Fruit fly (Drosophila melanogaster) whole organism, wandering third instar larva: Measurements from ENCODE around the gene Srp54k.

Experiments used
- Abd-B ChIP-seq: fragments of >200 bp; optimal IDR thresholded peaks from 2 replicates; lab custom pipeline; 2017; ENCODE audit warnings: missing biosample characterization, missing genetic modification characterization
- CG32264 ChIP-seq: fragments of 200-800 bp; sonication (Bioruptor generic); optimal IDR thresholded peaks from 2 replicates; lab custom pipeline; 2016; ENCODE audit warnings: missing biosample characterization, missing genetic modification characterization
- CG9705 ChIP-seq: fragments of 200-800 bp; sonication (Bioruptor generic); optimal IDR thresholded peaks from 2 replicates; lab custom pipeline; 2018; ENCODE audit warnings: missing biosample characterization, mild to moderate bottlenecking, missing genetic modification characterization
- CrebA ChIP-seq: fragments of 200-800 bp; sonication (Bioruptor generic); optimal IDR thresholded peaks from 2 replicates; lab custom pipeline; 2016; ENCODE audit warnings: missing biosample characterization, mild to moderate bottlenecking, missing genetic modification characterization, borderline replicate concordance
- Dfd ChIP-seq: fragments of >200 bp; optimal IDR thresholded peaks from 2 replicates; lab custom pipeline; 2017; ENCODE audit warnings: missing biosample characterization, missing genetic modification characterization
- Dif ChIP-seq: fragments of 200-275, 200-300 bp; sonication (Bioruptor generic); optimal IDR thresholded peaks from 2 replicates; lab custom pipeline; 2018; ENCODE audit warnings: missing biosample characterization, missing genetic modification characterization; ENCODE audit not compliant: partially characterized antibody
- GATAd ChIP-seq: sonication (Bioruptor generic); optimal IDR thresholded peaks from 2 replicates; lab custom pipeline; 2016; ENCODE audit warnings: missing biosample characterization, missing genetic modification characterization
- HLH106 ChIP-seq: fragments of 200-800 bp; optimal IDR thresholded peaks from 3 replicates; lab custom pipeline; 2019; ENCODE audit warnings: missing biosample characterization, mild to moderate bottlenecking, missing genetic modification characterization, moderate library complexity
- Hnf4 ChIP-seq: fragments of 200-800 bp; sonication (Bioruptor generic); optimal IDR thresholded peaks from 2 replicates; lab custom pipeline; 2016; ENCODE audit warnings: missing biosample characterization, mild to moderate bottlenecking, missing genetic modification characterization
- Hr78 ChIP-seq: fragments of >200 bp; optimal IDR thresholded peaks from 2 replicates; lab custom pipeline; 2017; ENCODE audit warnings: missing biosample characterization, missing genetic modification characterization
- Hr83 ChIP-seq: fragments of 200-300 bp; sonication (Bioruptor generic); optimal IDR thresholded peaks from 2 replicates; lab custom pipeline; 2016; ENCODE audit warnings: missing biosample characterization, mild to moderate bottlenecking, missing genetic modification characterization, moderate library complexity; ENCODE audit not compliant: poor library complexity, severe bottlenecking
- Jra ChIP-seq: sonication (Bioruptor generic); optimal IDR thresholded peaks from 2 replicates; lab custom pipeline; 2016; ENCODE audit warnings: missing biosample characterization, missing genetic modification characterization
- Mio ChIP-seq: sonication (Bioruptor generic); optimal IDR thresholded peaks from 2 replicates; lab custom pipeline; 2016; ENCODE audit warnings: missing biosample characterization, missing genetic modification characterization
- Myc ChIP-seq: fragments of >200 bp; optimal IDR thresholded peaks from 2 replicates; lab custom pipeline; 2017
- N ChIP-seq: fragments of >200 bp; optimal IDR thresholded peaks from 2 replicates; lab custom pipeline; 2018; ENCODE audit warnings: missing biosample characterization, missing external identifiers, missing genetic modification characterization
- OdsH ChIP-seq: fragments of 200-800 bp; sonication (Bioruptor generic); optimal IDR thresholded peaks from 2 replicates; lab custom pipeline; 2016; ENCODE audit warnings: missing biosample characterization, mild to moderate bottlenecking, missing genetic modification characterization
- Rel ChIP-seq, 2 experiments: fragments of 200-800 bp; sonication (Bioruptor generic) in 1 of 2; optimal IDR thresholded peaks; 2 replicates in 1 of 2; 3 replicates in 1 of 2; lab custom pipeline; 2016 to 2019; ENCODE audit warnings: mild to moderate bottlenecking in 2 of 2, missing biosample characterization in 2 of 2, missing genetic modification characterization in 2 of 2, moderate library complexity in 1 of 2
- Sp1 ChIP-seq: fragments of 200-800 bp; sonication (Bioruptor generic); optimal IDR thresholded peaks from 3 replicates; lab custom pipeline; 2019; ENCODE audit warnings: missing biosample characterization, mild to moderate bottlenecking, missing genetic modification characterization, moderate library complexity
- Vsx2 ChIP-seq: fragments of 200-300, 225-300 bp; sonication (Bioruptor generic); optimal IDR thresholded peaks from 2 replicates; lab custom pipeline; 2018; ENCODE audit warnings: missing biosample characterization, missing genetic modification characterization; ENCODE audit not compliant: partially characterized antibody
- br ChIP-seq: fragments of 200-800 bp; sonication (Bioruptor generic); optimal IDR thresholded peaks from 2 replicates; lab custom pipeline; 2016; ENCODE audit warnings: missing biosample characterization, missing genetic modification characterization
- brk ChIP-seq: fragments of 200-800 bp; sonication (Bioruptor generic); optimal IDR thresholded peaks from 2 replicates; lab custom pipeline; 2016; ENCODE audit warnings: missing biosample characterization, mild to moderate bottlenecking, missing genetic modification characterization
- dl ChIP-seq, 2 experiments: fragments of 175-275, 200-275 bp in 1 of 2; fragments of 200-275 bp in 1 of 2; sonication (Bioruptor generic); optimal IDR thresholded peaks; lab custom pipeline; 2018; ENCODE audit warnings: mild to moderate bottlenecking in 2 of 2, missing biosample characterization in 2 of 2, missing genetic modification characterization in 2 of 2, moderate library complexity in 2 of 2; ENCODE audit not compliant: partially characterized antibody in 2 of 2, insufficient read depth in 1 of 2
- dmrt93B ChIP-seq: fragments of 200-800 bp; sonication (Bioruptor generic); optimal IDR thresholded peaks from 2 replicates; lab custom pipeline; 2018; ENCODE audit warnings: missing biosample characterization, mild to moderate bottlenecking, missing genetic modification characterization
- dsf ChIP-seq: sonication (Bioruptor generic); optimal IDR thresholded peaks from 2 replicates; lab custom pipeline; 2016; ENCODE audit warnings: missing biosample characterization, missing genetic modification characterization, borderline replicate concordance
- ey ChIP-seq: fragments of 200-800 bp; sonication (Bioruptor generic); optimal IDR thresholded peaks from 2 replicates; lab custom pipeline; 2016; ENCODE audit warnings: missing biosample characterization, missing genetic modification characterization
- foxo ChIP-seq, 2 experiments: fragments of 200-800 bp; sonication (Bioruptor generic); optimal IDR thresholded peaks; 2 replicates in 1 of 2; 3 replicates in 1 of 2; lab custom pipeline; 2016 to 2017; ENCODE audit warnings: missing biosample characterization in 2 of 2, missing genetic modification characterization in 2 of 2
- fru ChIP-seq: fragments of 200-800 bp; sonication (Bioruptor generic); optimal IDR thresholded peaks from 3 replicates; lab custom pipeline; 2016; ENCODE audit warnings: missing biosample characterization, mild to moderate bottlenecking, missing genetic modification characterization
- h ChIP-seq: fragments of 200-800 bp; sonication (Bioruptor generic); optimal IDR thresholded peaks from 3 replicates; lab custom pipeline; 2016; ENCODE audit warnings: missing biosample characterization, mild to moderate bottlenecking, missing genetic modification characterization
- jim ChIP-seq: fragments of 175-275, 200-325 bp; sonication (Bioruptor generic); optimal IDR thresholded peaks from 2 replicates; lab custom pipeline; 2016; ENCODE audit warnings: missing biosample characterization, mild to moderate bottlenecking, missing genetic modification characterization
- lola ChIP-seq: fragments of >200 bp; optimal IDR thresholded peaks from 2 replicates; lab custom pipeline; 2017; ENCODE audit warnings: missing biosample characterization, missing genetic modification characterization
- pan ChIP-seq: fragments of >200 bp; optimal IDR thresholded peaks from 2 replicates; lab custom pipeline; 2017
- psq ChIP-seq: fragments of 200-800 bp; sonication (Bioruptor generic); optimal IDR thresholded peaks from 3 replicates; lab custom pipeline; 2017; ENCODE audit warnings: missing biosample characterization, mild to moderate bottlenecking, missing genetic modification characterization, moderate library complexity
- rgr ChIP-seq: fragments of 200-800 bp; sonication (Bioruptor generic); optimal IDR thresholded peaks from 3 replicates; lab custom pipeline; 2016; ENCODE audit warnings: missing biosample characterization, mild to moderate bottlenecking, missing genetic modification characterization
- sage ChIP-seq: fragments of 200-800 bp; sonication (Bioruptor generic); optimal IDR thresholded peaks from 2 replicates; lab custom pipeline; 2016; ENCODE audit warnings: missing biosample characterization, mild to moderate bottlenecking, missing genetic modification characterization
- sv ChIP-seq: fragments of 200-800 bp; sonication (Bioruptor generic); optimal IDR thresholded peaks from 3 replicates; lab custom pipeline; 2016; ENCODE audit warnings: missing biosample characterization, missing genetic modification characterization
- tai ChIP-seq: sonication (Bioruptor generic); optimal IDR thresholded peaks from 2 replicates; lab custom pipeline; 2016; ENCODE audit warnings: missing biosample characterization, missing genetic modification characterization
- usp ChIP-seq: fragments of >200 bp; optimal IDR thresholded peaks from 2 replicates; lab custom pipeline; 2017; ENCODE audit warnings: missing biosample characterization, missing genetic modification characterization
- woc ChIP-seq: sonication (Bioruptor generic); optimal IDR thresholded peaks from 2 replicates; lab custom pipeline; 2016; ENCODE audit warnings: missing biosample characterization, mild to moderate bottlenecking, missing genetic modification characterization

Gene Srp54k

DNA sequence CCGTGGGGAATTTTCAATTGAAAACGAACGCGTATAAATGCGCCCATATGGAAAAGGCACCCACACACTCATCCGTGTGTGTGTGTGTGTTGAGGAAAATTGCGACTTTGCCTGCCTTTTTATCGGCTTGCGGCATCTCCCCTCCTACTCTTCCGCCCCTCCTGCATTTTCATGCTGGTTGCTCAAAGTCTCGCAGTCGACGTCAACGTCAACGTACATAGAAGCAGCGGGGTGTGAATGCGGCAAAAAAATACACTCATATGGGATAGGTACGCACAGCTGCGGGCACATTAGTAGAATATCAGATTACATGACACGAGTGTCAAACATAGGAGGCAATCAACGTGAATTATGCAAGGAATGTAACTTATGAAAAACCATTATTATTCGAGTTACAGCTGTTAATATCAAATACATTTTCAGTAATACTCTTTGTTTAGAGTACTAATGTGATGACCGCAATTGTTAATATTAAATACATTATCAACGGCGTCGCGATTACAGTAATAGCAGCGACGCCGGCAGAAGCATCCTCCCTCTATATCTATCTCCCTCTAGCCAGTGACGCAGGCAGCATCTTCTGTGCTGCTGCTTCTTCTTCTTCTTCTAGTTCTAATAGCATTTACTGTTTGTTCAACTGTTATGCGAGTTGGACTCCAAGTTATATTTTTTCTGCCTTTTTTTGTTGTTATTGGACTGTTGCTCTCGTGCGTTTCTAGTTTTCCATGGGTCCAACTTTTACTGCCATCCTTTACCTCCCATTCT lies 34.5 kb downstream of the Srp54k start:
- TF ChIP-seq Jra (GFP tag; lab: Kevin White, UChicago), result peak; percentile 41
- peak; percentile 3 for TF ChIP-seq Rel (GFP tag; optimal IDR thresholded peaks at IDR 0.05; lab: Kevin White, UChicago)
- TF ChIP-seq Rel (tag; optimal IDR thresholded peaks at IDR 0.05; lab: Kevin White, UChicago), result peak; percentile 77
- peak; percentile 63 for TF ChIP-seq dmrt93B (GFP tag; lab: Kevin White, UChicago)
- peak; percentile 63 for TF ChIP-seq psq (GFP tag; lab: Kevin White, UChicago)
- peak; percentile 56 for TF ChIP-seq sage
- no peak for TF ChIP-seq N (GFP tag; lab: Kevin White, UChicago)
- no peak for TF ChIP-seq Myc (lab: Kevin White, UChicago)
- TF ChIP-seq Sp1 (GFP tag; lab: Kevin White, UChicago), result peak; percentile 57
- no peak for TF ChIP-seq brk (GFP tag; lab: Kevin White, UChicago)
- no peak for TF ChIP-seq dsf (GFP tag; lab: Kevin White, UChicago)
- no peak for TF ChIP-seq GATAd (GFP tag; lab: Kevin White, UChicago)
- peak; percentile 75 for TF ChIP-seq Hnf4
- peak; percentile 85 for TF ChIP-seq ey (GFP tag; lab: Kevin White, UChicago)
- no peak for TF ChIP-seq Mio (GFP tag; lab: Kevin White, UChicago)
- no peak for TF ChIP-seq Hr83 (GFP tag; lab: Kevin White, UChicago)
- no peak for TF ChIP-seq Dfd (GFP tag; lab: Kevin White, UChicago)
- TF ChIP-seq fru (GFP tag; lab: Kevin White, UChicago), result peak; percentile 87
- TF ChIP-seq lola, result no peak
- TF ChIP-seq CG32264 (GFP tag; lab: Kevin White, UChicago), result peak; percentile 58
- peak; percentile 89 for TF ChIP-seq rgr
- peak; percentile 81 for TF ChIP-seq OdsH
- peak; percentile 81 for TF ChIP-seq sv
- TF ChIP-seq Vsx2 (GFP tag; lab: Kevin White, UChicago), result no peak
- no peak for TF ChIP-seq CrebA
- TF ChIP-seq pan (lab: Kevin White, UChicago), result no peak
- TF ChIP-seq h (GFP tag; lab: Kevin White, UChicago), result peak; percentile 85
- no peak for TF ChIP-seq Hr78 (GFP tag; lab: Kevin White, UChicago)
- TF ChIP-seq Dif (GFP tag; lab: Kevin White, UChicago), result no peak
- TF ChIP-seq foxo (GFP tag; optimal IDR thresholded peaks at IDR 0.05; lab: Kevin White, UChicago), result peak in 1 of 2 experiments; percentile 87
- TF ChIP-seq jim (GFP tag; lab: Kevin White, UChicago), result no peak
- peak; percentile 41 for TF ChIP-seq woc (GFP tag; lab: Kevin White, UChicago)
- TF ChIP-seq usp (GFP tag; lab: Kevin White, UChicago), result no peak
- no peak for TF ChIP-seq Abd-B
- TF ChIP-seq CG9705 (GFP tag; lab: Kevin White, UChicago), result no peak
- TF ChIP-seq br (GFP tag; lab: Kevin White, UChicago), result peak; percentile 78
- peak; percentile 63 for TF ChIP-seq tai (GFP tag; lab: Kevin White, UChicago)
- peak; percentile 70 for TF ChIP-seq HLH106 (tag; lab: Kevin White, UChicago)
- TF ChIP-seq dl (GFP tag; optimal IDR thresholded peaks at IDR 0.05; lab: Kevin White, UChicago; ENCODE audit: insufficient read depth in 1 of 2, partially characterized antibody in 2 of 2), result no peak

DNA sequence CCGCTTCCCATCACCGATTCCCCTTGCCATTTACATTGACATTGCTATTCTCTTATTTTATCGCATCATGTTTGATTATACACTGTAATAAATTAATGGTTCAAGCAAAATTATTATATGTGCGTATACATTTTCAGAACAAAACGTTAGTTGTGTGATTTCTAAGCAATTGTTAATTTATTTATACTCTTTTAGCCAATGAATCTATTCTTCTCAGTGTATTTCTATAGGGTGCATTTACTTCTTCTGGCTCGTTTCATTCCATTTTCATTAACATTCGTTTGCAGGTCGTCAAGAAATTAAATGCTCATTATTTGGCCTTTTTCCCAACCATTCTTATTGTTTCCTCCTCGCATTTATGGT lies 35.1 kb downstream of the Srp54k start:
- peak; percentile 19 for TF ChIP-seq h (GFP tag; lab: Kevin White, UChicago)
- no peak for TF ChIP-seq br (GFP tag; lab: Kevin White, UChicago)
- TF ChIP-seq usp (GFP tag; lab: Kevin White, UChicago), result no peak
- no peak for TF ChIP-seq dmrt93B (GFP tag; lab: Kevin White, UChicago)
- TF ChIP-seq dl (GFP tag; optimal IDR thresholded peaks at IDR 0.05; lab: Kevin White, UChicago; ENCODE audit: insufficient read depth in 1 of 2, partially characterized antibody in 2 of 2), result no peak
- no peak for TF ChIP-seq dsf (GFP tag; lab: Kevin White, UChicago)
- TF ChIP-seq Hnf4, result no peak
- TF ChIP-seq sv, result no peak
- TF ChIP-seq GATAd (GFP tag; lab: Kevin White, UChicago), result no peak
- TF ChIP-seq Myc (lab: Kevin White, UChicago), result no peak
- no peak for TF ChIP-seq CG32264 (GFP tag; lab: Kevin White, UChicago)
- no peak for TF ChIP-seq woc (GFP tag; lab: Kevin White, UChicago)
- TF ChIP-seq N (GFP tag; lab: Kevin White, UChicago), result no peak
- TF ChIP-seq Hr83 (GFP tag; lab: Kevin White, UChicago), result no peak
- TF ChIP-seq jim (GFP tag; lab: Kevin White, UChicago), result no peak
- no peak for TF ChIP-seq brk (GFP tag; lab: Kevin White, UChicago)
- TF ChIP-seq Dif (GFP tag; lab: Kevin White, UChicago), result no peak
- TF ChIP-seq Rel (GFP tag; optimal IDR thresholded peaks at IDR 0.05; lab: Kevin White, UChicago), result no peak
- no peak for TF ChIP-seq Rel (tag; optimal IDR thresholded peaks at IDR 0.05; lab: Kevin White, UChicago)
- no peak for TF ChIP-seq CG9705 (GFP tag; lab: Kevin White, UChicago)
- TF ChIP-seq sage, result no peak
- TF ChIP-seq Dfd (GFP tag; lab: Kevin White, UChicago), result no peak
- TF ChIP-seq pan (lab: Kevin White, UChicago), result no peak
- TF ChIP-seq OdsH, result peak; percentile 11
- TF ChIP-seq psq (GFP tag; lab: Kevin White, UChicago), result no peak
- no peak for TF ChIP-seq HLH106 (tag; lab: Kevin White, UChicago)
- TF ChIP-seq CrebA, result no peak
- TF ChIP-seq Abd-B, result no peak
- TF ChIP-seq foxo (GFP tag; optimal IDR thresholded peaks at IDR 0.05; lab: Kevin White, UChicago), result no peak
- TF ChIP-seq Mio (GFP tag; lab: Kevin White, UChicago), result no peak
- TF ChIP-seq Hr78 (GFP tag; lab: Kevin White, UChicago), result no peak
- TF ChIP-seq fru (GFP tag; lab: Kevin White, UChicago), result no peak
- no peak for TF ChIP-seq Jra (GFP tag; lab: Kevin White, UChicago)
- TF ChIP-seq lola, result no peak
- peak; percentile 9 for TF ChIP-seq tai (GFP tag; lab: Kevin White, UChicago)
- TF ChIP-seq Sp1 (GFP tag; lab: Kevin White, UChicago), result no peak
- TF ChIP-seq Vsx2 (GFP tag; lab: Kevin White, UChicago), result no peak
- peak; percentile 31 for TF ChIP-seq ey (GFP tag; lab: Kevin White, UChicago)
- peak; percentile 31 for TF ChIP-seq rgr
